Worm (Caenorhabditis elegans): ENCODE results near the gene rsp-6.

- TF ChIP-seq sea-1 (GFP tag; conservative IDR thresholded peaks at IDR 0.05) (no peak), ama-1 (optimal IDR thresholded peaks at IDR 0.05) (peak; percentile 41), hnd-1 (tag; optimal IDR thresholded peaks at IDR 0.05) (no peak), pes-1 (GFP tag; IDR thresholded peaks at IDR 0.05) (no peak), flt-1 (GFP tag; IDR thresholded peaks at IDR 0.05) (no peak), hmbx-1 (tag; optimal IDR thresholded peaks at IDR 0.05) (no peak), tra-4 (tag; optimal IDR thresholded peaks at IDR 0.05) (no peak), B0310.2 (tag; optimal IDR thresholded peaks at IDR 0.05) (no peak), scrt-1 (GFP tag; IDR thresholded peaks at IDR 0.05) (no peak), tbx-37 (GFP tag; conservative IDR thresholded peaks at IDR 0.05) (no peak), ets-7 (tag; optimal IDR thresholded peaks at IDR 0.05) (no peak), F13C5.2 (tag; optimal IDR thresholded peaks at IDR 0.05) (peak; percentile 84), ceh-36 (tag; optimal IDR thresholded peaks at IDR 0.05) (no peak)
These were observed at the start of gene rsp-6 for ce11 chrIV:7790801-7791588.
